Worm (Caenorhabditis elegans) whole organism, early embryonic: ENCODE measurements around the gene cku-70.
"Not testable (repeated sequence)": the region's sequence is repeated elsewhere in the genome, so short reads cannot be mapped to it uniquely, and the experiment has no call there.

ENCODE experiments used
- ama-1 ChIP-seq: fragments of 150-350 bp; optimal IDR thresholded peaks from 2 replicates; lab custom pipeline; 2014
- ceh-13 ChIP-seq: fragments of 200-800 bp; sonication (Bioruptor generic); optimal IDR thresholded peaks from 2 replicates; lab custom pipeline; 2018; ENCODE audit warnings: mild to moderate bottlenecking, missing genetic modification characterization, missing compliant biosample characterization
- ets-7 ChIP-seq: sonication (generic microtip); optimal IDR thresholded peaks from 2 replicates; lab custom pipeline; 2016; ENCODE audit warnings: missing genotype, missing genetic modification characterization, missing compliant biosample characterization
- flt-1 ChIP-seq: fragments of 200-800 bp; sonication (Bioruptor generic); IDR thresholded peaks from 2 replicates; pipeline ENCODE4 v1.3.6; 2022; ENCODE audit warnings: missing genetic modification characterization, missing compliant biosample characterization
- tra-4 ChIP-seq: sonication (generic microtip); optimal IDR thresholded peaks from 2 replicates; lab custom pipeline; 2017; ENCODE audit warnings: missing genetic modification characterization, missing compliant biosample characterization

- not testable (repeated sequence) for TF ChIP-seq tra-4; ets-7 (tag; lab: Kevin White, UChicago); ama-1 (lab: Kevin White, UChicago); ceh-13; flt-1
Measured at ce11 chrIII:11131475-11131874, 23.2 kb upstream of the cku-70 start, which contains the start of gene pha-1.
